Worm (Caenorhabditis elegans) whole organism, L3 larva: ENCODE measurements around the gene clec-151.

Source experiments
- aly-2 ChIP-seq: fragments of 150-350 bp; optimal IDR thresholded peaks from 2 replicates; lab custom pipeline; 2014; ENCODE audit warnings: missing biosample characterization, missing genetic modification characterization
- ceh-9 ChIP-seq: sonication (generic microtip); optimal IDR thresholded peaks from 2 replicates; lab custom pipeline; 2018; ENCODE audit warnings: missing biosample characterization, missing genetic modification characterization
- egl-27 ChIP-seq: sonication (generic microtip); optimal IDR thresholded peaks from 4 replicates; lab custom pipeline; 2017; ENCODE audit warnings: missing biosample characterization, missing genetic modification reagents, missing genetic modification characterization
- elt-1 ChIP-seq: fragments of 150-350 bp; optimal IDR thresholded peaks from 2 replicates; lab custom pipeline; 2014; ENCODE audit warnings: missing biosample characterization, missing genetic modification characterization
- mml-1 ChIP-seq: fragments of 150-350 bp; sonication (generic microtip); optimal IDR thresholded peaks from 3 replicates; lab custom pipeline; 2014; ENCODE audit warnings: missing biosample characterization, missing genetic modification characterization
- ztf-11 ChIP-seq: fragments of 150-350 bp; optimal IDR thresholded peaks from 2 replicates; lab custom pipeline; 2014; ENCODE audit warnings: missing biosample characterization, missing genetic modification characterization

- TF ChIP-seq ztf-11 (no peak), elt-1 (no peak), mml-1 (tag; lab: Kevin White, UChicago) (no peak), ceh-9 (tag; lab: Kevin White, UChicago) (no peak), egl-27 (tag; lab: Kevin White, UChicago) (no peak), aly-2 (tag; lab: Kevin White, UChicago) (no peak)
These were observed 27.1 kb downstream of the clec-151 start, which contains the start of gene T23F11.2 for ce11 chrIII:4655402-4655801.
